Worm (Caenorhabditis elegans) whole organism, L4/young adult: ENCODE data around the gene cah-3.

Experiments used
- W03F9.2 ChIP-seq: fragments of 150-350 bp; optimal IDR thresholded peaks from 2 replicates; lab custom pipeline; 2014; ENCODE audit warnings: missing biosample characterization, missing genetic modification characterization
- dao-5 ChIP-seq: sonication (generic microtip); optimal IDR thresholded peaks from 2 replicates; lab custom pipeline; 2016; ENCODE audit warnings: missing genotype, missing genetic modification characterization, moderate library complexity, missing compliant biosample characterization
- him-1 ChIP-seq: sonication (generic microtip); optimal IDR thresholded peaks from 2 replicates; lab custom pipeline; 2016; ENCODE audit warnings: missing genotype, missing genetic modification reagents, missing genetic modification characterization, missing compliant biosample characterization

cah-3 gene

DNA sequence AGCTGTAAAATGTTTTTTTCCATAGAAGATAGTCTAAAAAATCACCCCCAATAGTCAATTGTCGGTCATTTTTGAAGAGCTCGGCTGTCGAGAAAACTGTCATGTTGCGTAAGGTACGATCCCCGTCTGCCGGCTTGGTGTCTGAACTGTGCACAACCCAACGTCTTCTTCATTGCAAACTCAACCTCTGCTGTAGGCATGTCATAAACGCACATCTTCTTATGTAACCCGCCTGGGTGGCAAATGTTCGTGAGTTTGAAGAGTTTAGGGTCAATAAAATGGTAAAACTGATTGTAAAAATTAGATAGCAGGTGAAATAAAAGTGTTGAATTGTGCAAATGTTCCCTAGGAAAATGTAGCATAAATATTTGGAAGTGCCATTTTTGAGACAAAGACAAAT, 37.0 kb downstream of the cah-3 start:
- TF ChIP-seq dao-5 (tag; lab: Kevin White, UChicago), result no peak
- no peak for TF ChIP-seq him-1 (tag; lab: Kevin White, UChicago)
- TF ChIP-seq W03F9.2, result no peak

DNA sequence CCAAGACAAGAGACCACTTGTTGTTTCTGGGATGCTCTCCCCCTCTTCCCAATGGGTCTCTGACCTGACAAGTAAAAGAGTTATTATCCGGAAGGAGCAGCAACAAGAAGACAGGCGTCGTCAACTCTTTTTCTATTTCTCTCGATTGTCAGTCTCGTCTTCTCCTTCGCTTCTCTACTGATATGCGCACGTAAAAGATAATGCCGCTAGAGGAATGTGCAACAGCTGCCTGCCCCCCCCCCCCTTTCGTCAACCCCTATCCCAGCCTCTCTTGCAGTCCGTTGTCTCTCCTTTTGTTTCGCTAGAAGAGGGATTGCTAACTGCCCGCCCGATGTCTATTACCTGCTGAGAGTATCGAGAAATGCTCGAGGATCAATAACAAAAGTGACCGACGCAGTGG, 38.4 kb downstream of the cah-3 start:
- TF ChIP-seq dao-5 (tag; lab: Kevin White, UChicago) (no peak), W03F9.2 (no peak), him-1 (tag; lab: Kevin White, UChicago) (no peak)

DNA sequence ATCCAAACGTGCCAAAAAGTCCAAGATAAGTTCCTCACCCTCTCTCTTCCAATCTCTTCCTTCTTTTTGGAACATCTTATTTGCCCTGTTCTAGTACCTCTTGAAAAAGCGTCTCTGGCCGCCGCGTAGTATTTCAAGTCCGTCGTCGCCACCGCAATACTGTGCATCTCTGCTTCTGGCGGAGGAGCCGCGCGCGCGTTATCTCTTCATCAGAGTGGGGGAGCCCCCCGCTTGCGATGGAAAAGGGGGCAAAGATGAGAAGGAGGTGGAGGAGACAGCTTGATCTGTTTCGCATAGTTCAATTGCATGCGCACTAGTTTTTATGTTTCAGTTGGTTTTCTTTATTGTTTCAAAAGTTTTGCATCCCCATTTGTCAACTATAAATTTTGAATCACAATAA, 40.5 kb downstream of the cah-3 start:
- TF ChIP-seq him-1 (tag; lab: Kevin White, UChicago) (no peak), dao-5 (tag; lab: Kevin White, UChicago) (no peak), W03F9.2 (no peak)

DNA sequence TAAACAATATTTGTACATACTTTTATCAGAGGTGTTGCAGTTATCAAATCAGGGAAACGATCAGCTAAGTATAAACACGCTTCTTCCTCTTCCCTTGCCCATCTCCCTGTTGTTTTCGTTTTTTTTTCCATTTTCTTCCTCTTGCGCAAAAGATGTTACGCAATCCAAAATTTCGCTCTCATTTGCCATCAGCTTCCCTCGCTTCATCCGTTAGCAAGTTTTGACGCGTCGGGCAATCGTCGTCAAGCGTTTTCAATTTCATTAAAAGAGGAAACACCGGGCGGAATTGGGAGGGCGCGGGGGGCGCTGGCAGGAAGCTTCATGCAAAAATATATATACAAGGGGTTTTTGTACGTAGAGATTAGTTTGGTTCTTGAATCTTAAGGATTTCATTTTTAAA, 42.7 kb downstream of the cah-3 start:
- TF ChIP-seq W03F9.2, result no peak
- TF ChIP-seq dao-5 (tag; lab: Kevin White, UChicago), result no peak
- no peak for TF ChIP-seq him-1 (tag; lab: Kevin White, UChicago)

DNA sequence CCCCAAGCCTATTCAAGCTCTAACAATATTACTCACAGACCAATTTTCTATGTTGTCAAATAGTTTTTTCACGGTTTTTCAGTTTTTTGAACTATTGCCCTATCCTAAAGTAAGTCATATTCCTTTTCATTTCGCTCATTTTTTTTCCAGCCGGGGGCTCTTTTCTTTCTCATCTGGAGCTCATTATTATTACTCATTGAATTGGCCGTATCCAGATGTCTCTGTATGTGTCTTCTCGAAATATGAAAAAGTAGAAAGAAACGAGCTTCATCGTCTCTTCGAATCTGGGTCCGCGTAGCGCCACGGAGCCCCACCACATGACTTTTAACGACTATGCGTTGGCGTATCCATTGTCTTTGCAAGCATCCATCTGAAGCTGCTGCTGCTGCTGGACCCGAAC, 43.2 kb downstream of the cah-3 start:
- TF ChIP-seq him-1 (tag; lab: Kevin White, UChicago), result no peak
- TF ChIP-seq W03F9.2, result no peak
- TF ChIP-seq dao-5 (tag; lab: Kevin White, UChicago), result no peak

DNA sequence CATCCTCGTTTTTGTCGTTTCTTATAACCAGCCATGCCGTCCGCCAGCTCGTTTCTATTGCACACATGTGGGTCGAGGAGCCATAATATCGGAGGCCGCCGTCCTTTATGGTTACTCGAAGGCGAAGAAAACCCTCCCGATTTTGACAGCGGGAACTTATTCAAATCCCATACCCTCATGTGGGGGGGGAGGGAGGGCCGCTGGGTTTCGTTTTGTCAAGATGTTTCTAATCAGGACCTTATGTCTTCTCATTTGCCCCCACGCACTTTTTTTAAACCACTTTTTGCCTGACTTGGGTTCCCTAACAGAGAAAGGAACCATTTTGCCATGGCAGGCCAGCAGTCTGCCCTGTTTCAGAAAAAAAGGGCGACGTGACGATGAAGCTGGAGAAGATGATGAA, 45.2 kb downstream of the cah-3 start:
- TF ChIP-seq dao-5 (tag; lab: Kevin White, UChicago), result no peak

DNA sequence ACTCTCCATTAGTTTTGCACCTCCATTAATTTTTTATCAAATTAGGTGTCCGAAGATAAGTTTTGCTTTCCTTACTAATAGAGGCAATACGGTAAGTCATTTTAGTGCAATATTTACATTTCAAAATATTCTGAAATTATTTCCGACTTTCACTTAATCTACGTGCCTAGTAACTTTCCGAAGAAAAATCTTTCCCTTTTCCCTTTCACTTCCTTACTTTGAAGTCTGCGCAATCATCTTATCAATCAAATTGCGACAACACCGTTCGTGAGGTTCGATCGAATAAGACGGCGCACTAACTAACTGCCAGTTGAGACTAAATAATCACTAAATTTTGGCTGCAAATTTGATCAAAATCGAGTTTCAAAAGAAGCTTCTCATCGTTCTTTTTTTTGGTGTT, 46.6 kb downstream of the cah-3 start:
- TF ChIP-seq dao-5 (tag; lab: Kevin White, UChicago), result no peak
- no peak for TF ChIP-seq W03F9.2
- no peak for TF ChIP-seq him-1 (tag; lab: Kevin White, UChicago)

DNA sequence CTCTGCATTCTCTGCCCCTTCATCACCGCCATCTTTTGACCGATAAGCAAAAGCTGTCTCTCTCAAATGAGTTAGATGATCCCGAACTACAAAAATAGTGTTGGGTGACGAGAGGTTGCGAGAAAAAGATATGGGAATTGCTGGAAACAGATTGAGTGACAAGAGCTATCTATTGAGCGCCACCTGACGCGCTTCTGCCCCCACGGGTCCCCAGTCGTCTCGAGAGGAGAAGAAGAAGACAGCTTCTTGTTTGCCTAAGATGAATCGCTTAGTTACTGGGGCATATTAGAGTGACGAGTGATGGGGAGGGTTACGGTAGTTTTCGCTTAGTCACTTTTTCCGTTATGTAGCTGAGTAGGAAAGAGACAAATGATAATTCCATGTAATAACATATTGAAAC, 47.3 kb downstream of the cah-3 start:
- TF ChIP-seq him-1 (tag; lab: Kevin White, UChicago) (no peak), W03F9.2 (no peak), dao-5 (tag; lab: Kevin White, UChicago) (no peak)

DNA sequence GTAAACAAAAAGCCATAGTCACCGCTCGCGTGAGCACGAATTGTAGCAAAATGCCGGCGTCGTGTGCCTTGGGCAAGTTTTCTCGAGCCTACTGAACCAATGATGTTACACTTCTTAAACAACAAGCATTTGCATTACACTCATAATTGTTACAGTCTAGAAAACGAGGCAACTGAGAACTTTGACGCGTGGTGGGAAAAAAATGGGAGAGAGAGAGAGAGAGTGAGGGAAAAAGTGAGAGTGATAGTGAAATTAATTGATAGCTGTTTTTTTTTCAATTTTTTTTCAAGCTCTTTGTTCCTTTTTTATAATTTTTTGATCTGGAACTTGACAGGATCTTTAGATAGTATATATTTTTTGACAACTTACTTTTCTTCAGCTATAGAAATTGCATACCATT, 47.9 kb downstream of the cah-3 start:
- TF ChIP-seq him-1 (tag; lab: Kevin White, UChicago), result no peak
- no peak for TF ChIP-seq W03F9.2
- TF ChIP-seq dao-5 (tag; lab: Kevin White, UChicago), result no peak

DNA sequence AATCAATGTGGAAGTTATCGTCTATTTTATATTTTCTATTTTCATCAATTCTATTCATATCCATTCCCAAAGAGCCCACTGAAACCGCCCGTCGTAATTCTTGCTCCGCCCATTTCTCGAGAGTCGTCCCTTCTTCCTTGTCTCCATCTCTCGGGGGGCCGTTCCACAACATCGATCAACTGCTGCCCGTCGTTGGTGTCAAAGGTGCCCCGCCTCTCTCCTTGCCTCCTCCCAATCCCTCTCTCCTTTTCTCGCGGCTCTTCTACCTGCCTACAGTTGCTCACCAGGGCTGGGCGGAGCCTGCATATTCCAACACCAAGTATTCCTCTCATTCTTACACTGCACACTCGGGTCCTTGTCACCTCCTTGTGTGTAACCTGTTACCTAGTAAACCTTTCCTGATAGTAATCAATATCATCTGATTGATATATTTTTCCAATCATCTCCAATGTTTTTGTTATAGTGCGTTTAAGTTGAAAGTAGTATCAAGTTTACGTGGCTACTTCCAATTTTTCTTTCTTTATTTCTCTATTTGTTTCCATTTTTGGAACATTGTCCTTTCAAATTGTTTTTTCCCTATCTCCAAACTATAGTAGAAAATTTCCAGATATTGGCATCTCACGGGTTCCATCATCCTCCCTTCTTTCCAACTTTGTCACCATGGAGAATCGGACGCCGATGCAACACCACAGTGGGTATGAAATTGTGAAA, 49.1 kb downstream of the cah-3 start, which contains the start of gene pat-9:
Gene pat-9 (plus strand): TSS at position 661 of the 711 bp plus-strand sequence.
- no peak for TF ChIP-seq him-1 (tag; lab: Kevin White, UChicago)
- TF ChIP-seq dao-5 (tag; lab: Kevin White, UChicago), result no peak
- no peak for TF ChIP-seq W03F9.2
